Fruit fly (Drosophila melanogaster) whole organism, wandering third instar larva: ENCODE measurements around the gene CG14259.
A peak's percentile ranks its signal among the peaks of the same experiment; 100 is the strongest.

Source experiments
- Abd-B ChIP-seq: fragments of >200 bp; optimal IDR thresholded peaks from 2 replicates; lab custom pipeline; 2017; ENCODE audit warnings: missing biosample characterization, missing genetic modification characterization
- CG32264 ChIP-seq: fragments of 200-800 bp; sonication (Bioruptor generic); optimal IDR thresholded peaks from 2 replicates; lab custom pipeline; 2016; ENCODE audit warnings: missing biosample characterization, missing genetic modification characterization
- CG9705 ChIP-seq: fragments of 200-800 bp; sonication (Bioruptor generic); optimal IDR thresholded peaks from 2 replicates; lab custom pipeline; 2018; ENCODE audit warnings: missing biosample characterization, mild to moderate bottlenecking, missing genetic modification characterization
- CrebA ChIP-seq: fragments of 200-800 bp; sonication (Bioruptor generic); optimal IDR thresholded peaks from 2 replicates; lab custom pipeline; 2016; ENCODE audit warnings: missing biosample characterization, mild to moderate bottlenecking, missing genetic modification characterization, borderline replicate concordance
- Dfd ChIP-seq: fragments of >200 bp; optimal IDR thresholded peaks from 2 replicates; lab custom pipeline; 2017; ENCODE audit warnings: missing biosample characterization, missing genetic modification characterization
- Dif ChIP-seq: fragments of 200-275, 200-300 bp; sonication (Bioruptor generic); optimal IDR thresholded peaks from 2 replicates; lab custom pipeline; 2018; ENCODE audit warnings: missing biosample characterization, missing genetic modification characterization; ENCODE audit not compliant: partially characterized antibody
- GATAd ChIP-seq: sonication (Bioruptor generic); optimal IDR thresholded peaks from 2 replicates; lab custom pipeline; 2016; ENCODE audit warnings: missing biosample characterization, missing genetic modification characterization
- HLH106 ChIP-seq: fragments of 200-800 bp; optimal IDR thresholded peaks from 3 replicates; lab custom pipeline; 2019; ENCODE audit warnings: missing biosample characterization, mild to moderate bottlenecking, missing genetic modification characterization, moderate library complexity
- Hnf4 ChIP-seq: fragments of 200-800 bp; sonication (Bioruptor generic); optimal IDR thresholded peaks from 2 replicates; lab custom pipeline; 2016; ENCODE audit warnings: missing biosample characterization, mild to moderate bottlenecking, missing genetic modification characterization
- Hr78 ChIP-seq: fragments of >200 bp; optimal IDR thresholded peaks from 2 replicates; lab custom pipeline; 2017; ENCODE audit warnings: missing biosample characterization, missing genetic modification characterization
- Hr83 ChIP-seq: fragments of 200-300 bp; sonication (Bioruptor generic); optimal IDR thresholded peaks from 2 replicates; lab custom pipeline; 2016; ENCODE audit warnings: missing biosample characterization, mild to moderate bottlenecking, missing genetic modification characterization, moderate library complexity; ENCODE audit not compliant: poor library complexity, severe bottlenecking
- Jra ChIP-seq: sonication (Bioruptor generic); optimal IDR thresholded peaks from 2 replicates; lab custom pipeline; 2016; ENCODE audit warnings: missing biosample characterization, missing genetic modification characterization
- Mio ChIP-seq: sonication (Bioruptor generic); optimal IDR thresholded peaks from 2 replicates; lab custom pipeline; 2016; ENCODE audit warnings: missing biosample characterization, missing genetic modification characterization
- N ChIP-seq: fragments of >200 bp; optimal IDR thresholded peaks from 2 replicates; lab custom pipeline; 2018; ENCODE audit warnings: missing biosample characterization, missing external identifiers, missing genetic modification characterization
- OdsH ChIP-seq: fragments of 200-800 bp; sonication (Bioruptor generic); optimal IDR thresholded peaks from 2 replicates; lab custom pipeline; 2016; ENCODE audit warnings: missing biosample characterization, mild to moderate bottlenecking, missing genetic modification characterization
- Rel ChIP-seq, 2 experiments: fragments of 200-800 bp; sonication (Bioruptor generic) in 1 of 2; optimal IDR thresholded peaks; 2 replicates in 1 of 2; 3 replicates in 1 of 2; lab custom pipeline; 2016 to 2019; ENCODE audit warnings: mild to moderate bottlenecking in 2 of 2, missing biosample characterization in 2 of 2, missing genetic modification characterization in 2 of 2, moderate library complexity in 1 of 2
- Vsx2 ChIP-seq: fragments of 200-300, 225-300 bp; sonication (Bioruptor generic); optimal IDR thresholded peaks from 2 replicates; lab custom pipeline; 2018; ENCODE audit warnings: missing biosample characterization, missing genetic modification characterization; ENCODE audit not compliant: partially characterized antibody
- br ChIP-seq: fragments of 200-800 bp; sonication (Bioruptor generic); optimal IDR thresholded peaks from 2 replicates; lab custom pipeline; 2016; ENCODE audit warnings: missing biosample characterization, missing genetic modification characterization
- brk ChIP-seq: fragments of 200-800 bp; sonication (Bioruptor generic); optimal IDR thresholded peaks from 2 replicates; lab custom pipeline; 2016; ENCODE audit warnings: missing biosample characterization, mild to moderate bottlenecking, missing genetic modification characterization
- dl ChIP-seq, 2 experiments: fragments of 175-275, 200-275 bp in 1 of 2; fragments of 200-275 bp in 1 of 2; sonication (Bioruptor generic); optimal IDR thresholded peaks; lab custom pipeline; 2018; ENCODE audit warnings: mild to moderate bottlenecking in 2 of 2, missing biosample characterization in 2 of 2, missing genetic modification characterization in 2 of 2, moderate library complexity in 2 of 2; ENCODE audit not compliant: partially characterized antibody in 2 of 2, insufficient read depth in 1 of 2
- dmrt93B ChIP-seq: fragments of 200-800 bp; sonication (Bioruptor generic); optimal IDR thresholded peaks from 2 replicates; lab custom pipeline; 2018; ENCODE audit warnings: missing biosample characterization, mild to moderate bottlenecking, missing genetic modification characterization
- dsf ChIP-seq: sonication (Bioruptor generic); optimal IDR thresholded peaks from 2 replicates; lab custom pipeline; 2016; ENCODE audit warnings: missing biosample characterization, missing genetic modification characterization, borderline replicate concordance
- ey ChIP-seq: fragments of 200-800 bp; sonication (Bioruptor generic); optimal IDR thresholded peaks from 2 replicates; lab custom pipeline; 2016; ENCODE audit warnings: missing biosample characterization, missing genetic modification characterization
- foxo ChIP-seq, 2 experiments: fragments of 200-800 bp; sonication (Bioruptor generic); optimal IDR thresholded peaks; 2 replicates in 1 of 2; 3 replicates in 1 of 2; lab custom pipeline; 2016 to 2017; ENCODE audit warnings: missing biosample characterization in 2 of 2, missing genetic modification characterization in 2 of 2
- fru ChIP-seq: fragments of 200-800 bp; sonication (Bioruptor generic); optimal IDR thresholded peaks from 3 replicates; lab custom pipeline; 2016; ENCODE audit warnings: missing biosample characterization, mild to moderate bottlenecking, missing genetic modification characterization
- h ChIP-seq: fragments of 200-800 bp; sonication (Bioruptor generic); optimal IDR thresholded peaks from 3 replicates; lab custom pipeline; 2016; ENCODE audit warnings: missing biosample characterization, mild to moderate bottlenecking, missing genetic modification characterization
- jim ChIP-seq: fragments of 175-275, 200-325 bp; sonication (Bioruptor generic); optimal IDR thresholded peaks from 2 replicates; lab custom pipeline; 2016; ENCODE audit warnings: missing biosample characterization, mild to moderate bottlenecking, missing genetic modification characterization
- lola ChIP-seq: fragments of >200 bp; optimal IDR thresholded peaks from 2 replicates; lab custom pipeline; 2017; ENCODE audit warnings: missing biosample characterization, missing genetic modification characterization
- pan ChIP-seq: fragments of >200 bp; optimal IDR thresholded peaks from 2 replicates; lab custom pipeline; 2017
- psq ChIP-seq: fragments of 200-800 bp; sonication (Bioruptor generic); optimal IDR thresholded peaks from 3 replicates; lab custom pipeline; 2017; ENCODE audit warnings: missing biosample characterization, mild to moderate bottlenecking, missing genetic modification characterization, moderate library complexity
- rgr ChIP-seq: fragments of 200-800 bp; sonication (Bioruptor generic); optimal IDR thresholded peaks from 3 replicates; lab custom pipeline; 2016; ENCODE audit warnings: missing biosample characterization, mild to moderate bottlenecking, missing genetic modification characterization
- sage ChIP-seq: fragments of 200-800 bp; sonication (Bioruptor generic); optimal IDR thresholded peaks from 2 replicates; lab custom pipeline; 2016; ENCODE audit warnings: missing biosample characterization, mild to moderate bottlenecking, missing genetic modification characterization
- sv ChIP-seq: fragments of 200-800 bp; sonication (Bioruptor generic); optimal IDR thresholded peaks from 3 replicates; lab custom pipeline; 2016; ENCODE audit warnings: missing biosample characterization, missing genetic modification characterization
- tai ChIP-seq: sonication (Bioruptor generic); optimal IDR thresholded peaks from 2 replicates; lab custom pipeline; 2016; ENCODE audit warnings: missing biosample characterization, missing genetic modification characterization
- usp ChIP-seq: fragments of >200 bp; optimal IDR thresholded peaks from 2 replicates; lab custom pipeline; 2017; ENCODE audit warnings: missing biosample characterization, missing genetic modification characterization
- woc ChIP-seq: sonication (Bioruptor generic); optimal IDR thresholded peaks from 2 replicates; lab custom pipeline; 2016; ENCODE audit warnings: missing biosample characterization, mild to moderate bottlenecking, missing genetic modification characterization

CG14259 gene

dm6 chr3R:27105439-27105838, 11.1 kb downstream of the CG14259 start:
- TF ChIP-seq Abd-B (GFP tag; lab: Kevin White, UChicago) (no peak), brk (GFP tag; lab: Kevin White, UChicago) (no peak), ey (no peak), psq (no peak), pan (no peak), CG9705 (GFP tag; lab: Kevin White, UChicago) (no peak)

DNA sequence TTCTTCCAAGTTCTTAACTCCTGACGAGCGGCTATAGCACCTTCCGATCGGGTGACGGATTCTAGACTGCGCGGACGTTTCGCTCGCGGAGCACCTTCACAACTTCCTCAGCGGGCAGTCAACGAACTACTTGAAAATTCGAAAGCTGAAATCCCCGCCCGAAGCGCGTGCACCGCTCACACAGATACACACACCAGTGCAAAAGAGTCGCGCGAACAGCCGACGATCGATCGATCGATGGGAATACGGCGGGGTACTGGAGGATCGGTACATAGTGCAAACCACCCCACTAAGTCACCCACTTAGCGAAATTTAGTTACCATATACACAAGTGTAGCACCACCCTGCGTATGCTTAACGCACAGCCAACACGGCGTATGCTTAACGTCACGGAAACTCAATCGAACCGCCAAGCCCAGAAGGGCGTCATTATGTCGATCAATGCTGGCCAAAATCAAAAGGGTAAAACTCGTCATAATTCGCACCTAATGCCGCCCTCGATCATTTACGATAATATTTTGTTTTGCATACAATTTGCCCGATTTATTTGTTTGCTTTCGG, 11.9 kb downstream of the CG14259 start, which contains the start of gene CAH9:
Gene CAH9, minus strand, starts transcription at position 51 of the 561 bp plus-strand sequence.
- TF ChIP-seq psq (no peak), Rel (GFP tag; optimal IDR thresholded peaks at IDR 0.05; lab: Kevin White, UChicago) (no peak), Rel (tag; optimal IDR thresholded peaks at IDR 0.05; lab: Kevin White, UChicago) (peak; percentile 66)

dm6 chr3R:27108111-27108510, 13.8 kb downstream of the CG14259 start:
- TF ChIP-seq CrebA (GFP tag; lab: Kevin White, UChicago) (no peak), brk (GFP tag; lab: Kevin White, UChicago) (no peak), CG9705 (GFP tag; lab: Kevin White, UChicago) (no peak), sage (GFP tag; lab: Kevin White, UChicago) (no peak), lola (GFP tag; lab: Kevin White, UChicago) (no peak), Hnf4 (GFP tag; lab: Kevin White, UChicago) (no peak), Jra (GFP tag; lab: Kevin White, UChicago) (no peak), dsf (no peak), Dfd (GFP tag; lab: Kevin White, UChicago) (no peak), foxo (GFP tag; optimal IDR thresholded peaks at IDR 0.05; lab: Kevin White, UChicago) (no peak), jim (no peak), ey (no peak), CG32264 (no peak), Rel (GFP tag; optimal IDR thresholded peaks at IDR 0.05; lab: Kevin White, UChicago) (no peak), Rel (tag; optimal IDR thresholded peaks at IDR 0.05; lab: Kevin White, UChicago) (no peak), N (GFP tag; lab: Kevin White, UChicago) (no peak), Hr78 (GFP tag; lab: Kevin White, UChicago) (no peak), psq (no peak), Abd-B (GFP tag; lab: Kevin White, UChicago) (no peak), h (GFP tag; lab: Kevin White, UChicago) (no peak)

dm6 chr3R:27109458-27109857, 15.1 kb downstream of the CG14259 start:
- TF ChIP-seq Vsx2 (GFP tag; lab: Kevin White, UChicago) (no peak), CG32264 (no peak), OdsH (no peak), Hr83 (no peak)

dm6 chr3R:27111784-27112602, 17.7 kb downstream of the CG14259 start, which contains the start of the genes gb and CG5815:
Gene gb (minus strand): TSS chr3R:27112270.
Gene CG5815 (plus strand): TSS chr3R:27112566.
- TF ChIP-seq Dif (GFP tag; lab: Kevin White, UChicago): no peak
- peak; percentile 92 for TF ChIP-seq h (GFP tag; lab: Kevin White, UChicago)
- peak; percentile 89 for TF ChIP-seq OdsH
- TF ChIP-seq Abd-B (GFP tag; lab: Kevin White, UChicago): no peak
- peak; percentile 7 for TF ChIP-seq GATAd (GFP tag; lab: Kevin White, UChicago)
- peak; percentile 35 to 92 for TF ChIP-seq foxo (GFP tag; optimal IDR thresholded peaks at IDR 0.05; lab: Kevin White, UChicago)
- no peak for TF ChIP-seq Hr78 (GFP tag; lab: Kevin White, UChicago)
- TF ChIP-seq Hnf4 (GFP tag; lab: Kevin White, UChicago): no peak
- TF ChIP-seq psq: peak; percentile 98
- TF ChIP-seq br: peak; percentile 90
- TF ChIP-seq N (GFP tag; lab: Kevin White, UChicago): no peak
- no peak for TF ChIP-seq Jra (GFP tag; lab: Kevin White, UChicago)
- TF ChIP-seq usp (GFP tag; lab: Kevin White, UChicago): no peak
- TF ChIP-seq woc (GFP tag; lab: Kevin White, UChicago): no peak
- TF ChIP-seq Mio: peak; percentile 76
- peak; percentile 87 for TF ChIP-seq fru (GFP tag; lab: Kevin White, UChicago)
- peak; percentile 92 for TF ChIP-seq rgr (GFP tag; lab: Kevin White, UChicago)
- peak; percentile 87 for TF ChIP-seq ey
- TF ChIP-seq CG9705 (GFP tag; lab: Kevin White, UChicago): peak; percentile 84
- TF ChIP-seq CrebA (GFP tag; lab: Kevin White, UChicago): no peak
- TF ChIP-seq lola (GFP tag; lab: Kevin White, UChicago): no peak
- no peak for TF ChIP-seq dl (GFP tag; optimal IDR thresholded peaks at IDR 0.05; lab: Kevin White, UChicago; ENCODE audit: insufficient read depth in 1 of 2, partially characterized antibody in 2 of 2)
- no peak for TF ChIP-seq sage (GFP tag; lab: Kevin White, UChicago)
- no peak for TF ChIP-seq jim
- TF ChIP-seq HLH106 (tag; lab: Kevin White, UChicago): peak; percentile 93
- no peak for TF ChIP-seq dsf
- TF ChIP-seq pan: no peak
- TF ChIP-seq Vsx2 (GFP tag; lab: Kevin White, UChicago): no peak
- peak; percentile 88 for TF ChIP-seq sv (GFP tag; lab: Kevin White, UChicago)
- no peak for TF ChIP-seq brk (GFP tag; lab: Kevin White, UChicago)
- TF ChIP-seq tai (GFP tag; lab: Kevin White, UChicago): no peak
- peak; percentile 81 for TF ChIP-seq dmrt93B (GFP tag; lab: Kevin White, UChicago)
